Fruit fly (Drosophila melanogaster): Measurements from ENCODE around the gene CG1275.

dm6 chr3L:2282506-2282905, 25.3 kb upstream of the CG1275 start, which contains the start of gene MsR2:
- no peak for TF ChIP-seq CG8478 (optimal IDR thresholded peaks at IDR 0.05)
- no peak for TF ChIP-seq CTCF (optimal IDR thresholded peaks at IDR 0.05)

All from S2 (cell line).